Worm (Caenorhabditis elegans) whole organism, L1 larva: ENCODE measurements around the gene fbxl-1.

Source experiments
- C16A3.4 ChIP-seq: fragments of 150-350 bp; optimal IDR thresholded peaks from 2 replicates; lab custom pipeline; 2014; ENCODE audit warnings: missing biosample characterization, missing genetic modification characterization
- C34B4.2 ChIP-seq: sonication (generic microtip); optimal IDR thresholded peaks from 2 replicates; lab custom pipeline; 2017; ENCODE audit warnings: mild to moderate bottlenecking, missing genetic modification characterization, missing compliant biosample characterization
- F16B12.6 ChIP-seq: fragments of 150-350 bp; optimal IDR thresholded peaks from 2 replicates; lab custom pipeline; 2014; ENCODE audit warnings: missing biosample characterization, missing genetic modification characterization
- aha-1 ChIP-seq: fragments of 150-350 bp; optimal IDR thresholded peaks from 2 replicates; lab custom pipeline; 2014; ENCODE audit warnings: missing biosample characterization, missing genetic modification characterization
- alr-1 ChIP-seq: fragments of 200-800 bp; sonication (Bioruptor generic); optimal IDR thresholded peaks from 2 replicates; lab custom pipeline; 2018; ENCODE audit warnings: borderline replicate concordance, mild to moderate bottlenecking, missing genetic modification characterization, missing compliant biosample characterization
- blmp-1 ChIP-seq: fragments of 150-350 bp; optimal IDR thresholded peaks from 2 replicates; lab custom pipeline; 2014; ENCODE audit warnings: missing biosample characterization, missing genetic modification characterization
- ceh-8 ChIP-seq: fragments of 200-800 bp; sonication (Bioruptor generic); optimal IDR thresholded peaks from 2 replicates; lab custom pipeline; 2018; ENCODE audit warnings: mild to moderate bottlenecking, missing genetic modification characterization, moderate library complexity, missing compliant biosample characterization
- ceh-82 ChIP-seq, 3 experiments: fragments of 150-350 bp in 1 of 3; sonication (generic microtip) in 2 of 3; optimal IDR thresholded peaks; 2 replicates each; lab custom pipeline; 2014 to 2017; ENCODE audit warnings: missing biosample characterization in 3 of 3, missing genetic modification characterization in 3 of 3
- ceh-88 ChIP-seq: fragments of 200-800 bp; sonication (Bioruptor generic); IDR thresholded peaks from 2 replicates; pipeline ENCODE4 v1.3.6; 2022; ENCODE audit warnings: missing genetic modification characterization, missing compliant biosample characterization
- ces-1 ChIP-seq: fragments of 150-350 bp; optimal IDR thresholded peaks from 2 replicates; lab custom pipeline; 2014; ENCODE audit warnings: missing biosample characterization, missing genetic modification reagents, missing genetic modification characterization
- dpl-1 ChIP-seq, 3 experiments: fragments of 150-350 bp in 2 of 3; sonication (generic microtip) in 1 of 3; optimal IDR thresholded peaks; 2 replicates each; lab custom pipeline; 2014 to 2017; ENCODE audit warnings: missing biosample characterization in 3 of 3, missing genetic modification characterization in 3 of 3, missing genetic modification reagents in 3 of 3
- dsc-1 ChIP-seq: sonication (generic microtip); optimal IDR thresholded peaks from 2 replicates; lab custom pipeline; 2016; ENCODE audit warnings: mild to moderate bottlenecking, missing genetic modification characterization, missing compliant biosample characterization
- efl-1 ChIP-seq, 4 experiments: fragments of 150-350 bp; optimal IDR thresholded peaks in 3 of 4; peaks in 1 of 4; 1 replicate in 1 of 4; 2 replicates in 3 of 4; lab custom pipeline; 2014; ENCODE audit warnings: missing biosample characterization in 2 of 4, missing genetic modification characterization in 2 of 4, missing genetic modification reagents in 2 of 4
- egl-13 ChIP-seq: sonication (generic microtip); optimal IDR thresholded peaks from 2 replicates; lab custom pipeline; 2016; ENCODE audit warnings: missing genotype, missing genetic modification reagents, missing genetic modification characterization, missing compliant biosample characterization
- elt-3 ChIP-seq, 6 experiments: fragments of 150-350 bp in 1 of 6; sonication (generic microtip); optimal IDR thresholded peaks; 2 replicates each; lab custom pipeline; 2017 to 2018; ENCODE audit warnings: missing biosample characterization in 6 of 6, missing genetic modification characterization in 6 of 6, inconsistent platforms in 1 of 6
- grh-1 ChIP-seq: fragments of 200-800 bp; sonication (Bioruptor generic); IDR thresholded peaks from 2 replicates; pipeline ENCODE4 v1.3.6; 2022; ENCODE audit warnings: missing genetic modification reagents, missing genetic modification characterization, missing compliant biosample characterization
- irx-1 ChIP-seq: sonication (generic microtip); optimal IDR thresholded peaks from 2 replicates; lab custom pipeline; 2016; ENCODE audit warnings: missing genetic modification characterization, missing compliant biosample characterization
- lin-13 ChIP-seq: fragments of 150-350 bp; optimal IDR thresholded peaks from 2 replicates; lab custom pipeline; 2014; ENCODE audit warnings: missing biosample characterization, missing genetic modification reagents, missing genetic modification characterization
- lin-14 ChIP-seq: fragments of 200-800 bp; sonication (Bioruptor generic); optimal IDR thresholded peaks from 2 replicates; lab custom pipeline; 2018; ENCODE audit warnings: mild to moderate bottlenecking, missing genetic modification characterization, moderate library complexity, missing compliant biosample characterization
- lin-15B ChIP-seq: fragments of 150-350 bp; sonication (generic microtip); optimal IDR thresholded peaks from 3 replicates; lab custom pipeline; 2014; ENCODE audit warnings: missing biosample characterization, missing genetic modification characterization
- lin-35 ChIP-seq, 2 experiments: fragments of 150-350 bp; optimal IDR thresholded peaks; 2 replicates each; lab custom pipeline; 2014; ENCODE audit warnings: missing biosample characterization in 2 of 2, missing genetic modification characterization in 2 of 2, missing genetic modification reagents in 2 of 2
- lir-3 ChIP-seq: sonication (generic microtip); optimal IDR thresholded peaks from 2 replicates; lab custom pipeline; 2016; ENCODE audit warnings: mild to moderate bottlenecking, missing genetic modification characterization, moderate library complexity, missing compliant biosample characterization; ENCODE audit not compliant: poor library complexity
- lsy-2 ChIP-seq, 2 experiments: fragments of 150-350 bp; optimal IDR thresholded peaks; 2 replicates each; lab custom pipeline; 2014; ENCODE audit warnings: missing biosample characterization in 2 of 2, missing genetic modification characterization in 2 of 2
- nhr-12 ChIP-seq: sonication (generic microtip); optimal IDR thresholded peaks from 2 replicates; lab custom pipeline; 2017; ENCODE audit warnings: missing biosample characterization, missing genetic modification characterization
- nhr-20 ChIP-seq: sonication (generic microtip); optimal IDR thresholded peaks from 2 replicates; lab custom pipeline; 2016; ENCODE audit warnings: mild to moderate bottlenecking, missing genetic modification characterization, missing compliant biosample characterization
- nhr-28 ChIP-seq: fragments of 150-350 bp; optimal IDR thresholded peaks from 2 replicates; lab custom pipeline; 2014; ENCODE audit warnings: missing biosample characterization, missing genetic modification characterization
- nhr-47 ChIP-seq: sonication (generic microtip); optimal IDR thresholded peaks from 2 replicates; lab custom pipeline; 2016; ENCODE audit warnings: mild to moderate bottlenecking, missing genetic modification characterization, moderate library complexity, missing compliant biosample characterization
- nhr-71 ChIP-seq: sonication (generic microtip); optimal IDR thresholded peaks from 2 replicates; lab custom pipeline; 2016; ENCODE audit warnings: mild to moderate bottlenecking, missing genetic modification characterization, moderate library complexity, missing compliant biosample characterization
- pag-3 ChIP-seq: sonication (generic microtip); optimal IDR thresholded peaks from 2 replicates; lab custom pipeline; 2017; ENCODE audit warnings: missing genetic modification characterization, mild to moderate bottlenecking, missing compliant biosample characterization, antibody characterized with exemption, borderline replicate concordance; ENCODE audit not compliant: insufficient read depth
- pax-3 ChIP-seq: fragments of 200-800 bp; sonication (Bioruptor generic); optimal IDR thresholded peaks from 2 replicates; lab custom pipeline; 2018; ENCODE audit warnings: mild to moderate bottlenecking, missing genetic modification characterization, moderate library complexity, missing compliant biosample characterization
- rnt-1 ChIP-seq: sonication (generic microtip); optimal IDR thresholded peaks from 2 replicates; lab custom pipeline; 2016; ENCODE audit warnings: mild to moderate bottlenecking, missing genetic modification characterization, moderate library complexity, missing compliant biosample characterization
- skn-1 ChIP-seq: fragments of 150-350 bp; optimal IDR thresholded peaks from 2 replicates; lab custom pipeline; 2014; ENCODE audit warnings: missing biosample characterization, missing genetic modification characterization
- snu-23 ChIP-seq: sonication (generic microtip); optimal IDR thresholded peaks from 2 replicates; lab custom pipeline; 2016; ENCODE audit warnings: missing genetic modification characterization, missing compliant biosample characterization
- swsn-7 ChIP-seq: sonication (generic microtip); optimal IDR thresholded peaks from 2 replicates; lab custom pipeline; 2016; ENCODE audit warnings: missing genetic modification characterization, missing compliant biosample characterization
- tbx-2 ChIP-seq: sonication (generic microtip); optimal IDR thresholded peaks from 2 replicates; lab custom pipeline; 2016; ENCODE audit warnings: missing genetic modification characterization, missing compliant biosample characterization
- unc-30 ChIP-seq: sonication (generic microtip); optimal IDR thresholded peaks from 2 replicates; lab custom pipeline; 2017; ENCODE audit warnings: missing biosample characterization, missing genetic modification characterization
- xbp-1 ChIP-seq: sonication (generic microtip); optimal IDR thresholded peaks from 2 replicates; lab custom pipeline; 2016; ENCODE audit warnings: missing genetic modification characterization, missing compliant biosample characterization

Gene fbxl-1

ce11 chrIII:8262599-8262998 lies 35.0 kb downstream of the fbxl-1 start:
- TF ChIP-seq pag-3 (no peak), unc-30 (tag; lab: Kevin White, UChicago) (no peak), ceh-8 (GFP tag; lab: Kevin White, UChicago) (peak; percentile 33)
- TF ChIP-seq, all 84 proteins: peak for 1

DNA sequence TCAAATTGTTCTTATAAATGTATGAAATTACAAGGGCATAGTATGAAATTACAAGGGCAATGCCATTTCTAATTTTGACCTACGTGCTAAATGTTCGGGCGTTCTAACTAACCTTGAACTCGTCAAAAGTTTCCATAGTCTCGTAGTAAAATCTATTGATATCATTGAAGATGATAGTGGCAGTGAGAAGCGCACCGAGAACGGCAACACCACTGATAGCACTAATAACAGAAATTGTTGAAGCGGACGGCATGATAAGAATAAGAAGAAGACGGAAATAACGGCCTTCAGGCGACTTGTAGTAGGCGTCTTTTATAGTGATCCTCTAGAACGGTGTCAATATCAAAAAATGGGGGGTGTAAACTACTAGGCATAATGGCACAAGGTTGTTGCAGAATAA lies 35.7 kb downstream of the fbxl-1 start, which contains the start of gene col-91:
TSS of gene col-91 (minus strand) at position 288 of the 400 bp plus-strand sequence.
- TF ChIP-seq ceh-8 (GFP tag; lab: Kevin White, UChicago) (no peak), rnt-1 (no peak), lin-14 (GFP tag; lab: Kevin White, UChicago) (peak; percentile 40), elt-3 (tag; optimal IDR thresholded peaks at IDR 0.05; lab: Kevin White, UChicago) (peak in 3 of 6 experiments; percentile 3 to 42 (median 36))

DNA sequence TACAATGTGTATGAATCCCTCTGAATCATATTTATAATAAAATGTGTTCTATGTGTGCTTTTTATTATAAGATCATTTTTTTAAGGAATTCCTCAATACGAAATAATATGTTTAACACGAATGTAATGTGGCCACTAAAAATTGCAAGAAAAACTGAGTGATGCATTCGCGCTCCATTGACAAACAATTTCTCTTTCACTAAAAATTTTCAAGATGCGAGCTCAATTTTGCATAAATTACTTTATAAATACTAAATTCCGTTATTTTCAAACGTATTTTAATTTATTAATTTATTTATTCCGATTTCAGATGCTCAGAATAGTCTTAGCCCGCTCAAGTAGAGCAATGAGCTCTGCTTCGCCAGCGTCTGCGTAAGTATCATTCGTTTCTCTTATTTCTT lies 38.1 kb downstream of the fbxl-1 start, which contains the start of gene mrps-9:
TSS of gene mrps-9 (plus strand) at position 310 of the 400 bp plus-strand sequence.
- TF ChIP-seq unc-30 (tag; lab: Kevin White, UChicago): no peak
- no peak for TF ChIP-seq F16B12.6 (tag; lab: Kevin White, UChicago)
- TF ChIP-seq nhr-28 (tag; lab: Kevin White, UChicago): no peak
- TF ChIP-seq lir-3 (tag; lab: Kevin White, UChicago): peak; percentile 30
- peak; percentile 38 for TF ChIP-seq lin-14 (GFP tag; lab: Kevin White, UChicago)
- no peak for TF ChIP-seq pax-3
- peak in 1 of 2 experiments; percentile 60 for TF ChIP-seq lsy-2 (tag; optimal IDR thresholded peaks at IDR 0.05; lab: Kevin White, UChicago)
- TF ChIP-seq blmp-1 (tag; lab: Kevin White, UChicago): peak; percentile 78
- TF ChIP-seq lin-35 (GFP tag; optimal IDR thresholded peaks at IDR 0.05; lab: Kevin White, UChicago): peak; percentile 27 to 41
- peak; percentile 11 to 64 (median 37) for TF ChIP-seq dpl-1 (GFP tag; optimal IDR thresholded peaks at IDR 0.05; lab: Kevin White, UChicago)
- peak; percentile 0 for TF ChIP-seq nhr-20 (tag; lab: Kevin White, UChicago)
- no peak for TF ChIP-seq ceh-88 (GFP tag; lab: Robert Waterston, UW)
- peak; percentile 30 to 36 for TF ChIP-seq efl-1 (optimal IDR thresholded peaks at IDR 0.05; lab: Kevin White, UChicago)
- peak; percentile 31 to 92 for TF ChIP-seq efl-1 (GFP tag; optimal IDR thresholded peaks at IDR 0.05 in 1 of 2; lab: Kevin White, UChicago)
- no peak for TF ChIP-seq aha-1 (tag; lab: Kevin White, UChicago)
- no peak for TF ChIP-seq grh-1 (GFP tag; lab: Robert Waterston, UW)
- TF ChIP-seq swsn-7 (tag; lab: Kevin White, UChicago): peak; percentile 15
- TF ChIP-seq alr-1: no peak
- TF ChIP-seq xbp-1: peak; percentile 9
- no peak for TF ChIP-seq tbx-2 (tag; lab: Kevin White, UChicago)
- peak; percentile 30 for TF ChIP-seq snu-23
- peak; percentile 26 for TF ChIP-seq rnt-1

DNA sequence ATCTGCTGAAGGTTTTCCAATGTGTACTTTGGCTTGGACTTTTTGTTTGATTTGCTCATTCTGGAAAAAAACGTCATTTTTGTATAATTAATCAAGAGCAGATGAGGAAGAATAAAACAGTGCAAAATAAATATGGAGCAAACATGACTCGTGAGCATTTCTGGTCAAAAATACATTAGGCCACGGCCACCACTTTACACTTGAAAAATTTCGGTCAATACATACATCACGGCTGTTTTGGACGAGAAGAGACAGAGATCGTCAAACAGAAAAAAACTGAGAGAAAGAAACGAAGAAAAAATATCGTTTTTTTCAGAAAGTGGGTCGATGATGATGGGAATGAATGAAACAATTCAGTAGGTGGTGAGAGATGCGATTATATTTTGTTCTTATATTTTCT lies 40.7 kb downstream of the fbxl-1 start, which contains the start of the genes F09G8.7 and crn-7:
TSS of gene F09G8.7 (minus strand) at position 60 of the 400 bp plus-strand sequence.
TSS of gene crn-7 (plus strand) at position 236 of the 400 bp plus-strand sequence.
- no peak for TF ChIP-seq C34B4.2 (tag; lab: Kevin White, UChicago)
- TF ChIP-seq dsc-1: no peak
- TF ChIP-seq dpl-1 (GFP tag; optimal IDR thresholded peaks at IDR 0.05; lab: Kevin White, UChicago): peak in 2 of 3 experiments; percentile 36 to 44
- TF ChIP-seq lin-13 (GFP tag; lab: Kevin White, UChicago): no peak
- peak in 1 of 2 experiments; percentile 55 for TF ChIP-seq lsy-2 (tag; optimal IDR thresholded peaks at IDR 0.05; lab: Kevin White, UChicago)
- TF ChIP-seq lir-3 (tag; lab: Kevin White, UChicago): peak; percentile 24
- peak; percentile 23 to 31 for TF ChIP-seq lin-35 (GFP tag; optimal IDR thresholded peaks at IDR 0.05; lab: Kevin White, UChicago)
- no peak for TF ChIP-seq pag-3
- peak; percentile 45 for TF ChIP-seq rnt-1
- TF ChIP-seq C16A3.4 (tag; lab: Kevin White, UChicago): no peak
- no peak for TF ChIP-seq nhr-12
- peak; percentile 25 for TF ChIP-seq skn-1 (tag; lab: Kevin White, UChicago)
- TF ChIP-seq nhr-47 (tag; lab: Kevin White, UChicago): no peak
- TF ChIP-seq blmp-1 (tag; lab: Kevin White, UChicago): peak; percentile 46
- TF ChIP-seq egl-13 (tag; lab: Kevin White, UChicago): no peak
- no peak for TF ChIP-seq nhr-71
- peak in 1 of 3 experiments; percentile 31 for TF ChIP-seq ceh-82 (tag; optimal IDR thresholded peaks at IDR 0.05; lab: Kevin White, UChicago)
- no peak for TF ChIP-seq ces-1
- TF ChIP-seq irx-1 (tag; lab: Kevin White, UChicago): no peak
- peak; percentile 32 to 36 for TF ChIP-seq efl-1 (optimal IDR thresholded peaks at IDR 0.05; lab: Kevin White, UChicago)
- TF ChIP-seq efl-1 (GFP tag; optimal IDR thresholded peaks at IDR 0.05 in 1 of 2; lab: Kevin White, UChicago): peak in 1 of 2 experiments; percentile 17
- peak; percentile 33 for TF ChIP-seq snu-23
- no peak for TF ChIP-seq tbx-2 (tag; lab: Kevin White, UChicago)
- peak; percentile 15 for TF ChIP-seq lin-15B
- TF ChIP-seq, all 84 proteins: peak for 11
